Worm (Caenorhabditis elegans) whole organism, mixed stage, embryonic: ENCODE results near the gene rde-8.
A peak's percentile ranks its signal among the peaks of the same experiment; 100 is the strongest.

ENCODE experiments used
- M03D4.4 ChIP-seq: sonication (generic microtip); optimal IDR thresholded peaks from 2 replicates; lab custom pipeline; 2017; ENCODE audit warnings: mild to moderate bottlenecking, missing genetic modification characterization, missing compliant biosample characterization
- bed-3 ChIP-seq: fragments of 200-800 bp; sonication (Bioruptor generic); optimal IDR thresholded peaks from 3 replicates; lab custom pipeline; 2018; ENCODE audit warnings: mild to moderate bottlenecking, missing genetic modification characterization, moderate library complexity, missing compliant biosample characterization
- blmp-1 ChIP-seq: fragments of 150-350 bp; optimal IDR thresholded peaks from 2 replicates; lab custom pipeline; 2014; ENCODE audit warnings: missing biosample characterization, missing genetic modification characterization
- ceh-39 ChIP-seq: fragments of 150-350 bp; optimal IDR thresholded peaks from 2 replicates; lab custom pipeline; 2014; ENCODE audit warnings: missing biosample characterization, missing genetic modification characterization
- ceh-43 ChIP-seq: fragments of 200-800 bp; sonication (Bioruptor generic); optimal IDR thresholded peaks from 2 replicates; lab custom pipeline; 2018; ENCODE audit warnings: mild to moderate bottlenecking, missing genetic modification characterization, moderate library complexity, missing compliant biosample characterization
- ceh-83 ChIP-seq: fragments of 200-800 bp; sonication (Bioruptor generic); optimal IDR thresholded peaks from 2 replicates; lab custom pipeline; 2018; ENCODE audit warnings: mild to moderate bottlenecking, missing genetic modification characterization, missing compliant biosample characterization
- ces-1 ChIP-seq: fragments of 150-350 bp; optimal IDR thresholded peaks from 2 replicates; lab custom pipeline; 2014; ENCODE audit warnings: missing biosample characterization, missing genetic modification reagents, missing genetic modification characterization
- cnd-1 ChIP-seq: fragments of 200-800 bp; sonication (Bioruptor generic); optimal IDR thresholded peaks from 2 replicates; lab custom pipeline; 2018; ENCODE audit warnings: mild to moderate bottlenecking, missing genetic modification characterization, missing compliant biosample characterization
- drap-1 ChIP-seq: fragments of 200-800 bp; sonication (Bioruptor generic); optimal IDR thresholded peaks from 3 replicates; lab custom pipeline; 2018; ENCODE audit warnings: mild to moderate bottlenecking, missing genetic modification characterization, missing compliant biosample characterization
- elt-1 ChIP-seq: sonication (generic microtip); optimal IDR thresholded peaks from 2 replicates; lab custom pipeline; 2017; ENCODE audit warnings: missing genetic modification characterization, mild to moderate bottlenecking, missing compliant biosample characterization, antibody characterized with exemption, moderate library complexity, borderline replicate concordance; ENCODE audit not compliant: insufficient read depth
- elt-3 ChIP-seq: fragments of 150-350 bp; optimal IDR thresholded peaks from 2 replicates; lab custom pipeline; 2014; ENCODE audit warnings: missing biosample characterization, missing genetic modification characterization
- flh-1 ChIP-seq: fragments of 200-800 bp; sonication (Bioruptor generic); optimal IDR thresholded peaks from 2 replicates; lab custom pipeline; 2018; ENCODE audit warnings: mild to moderate bottlenecking, missing genetic modification characterization, moderate library complexity, missing compliant biosample characterization
- hlh-1 ChIP-seq: fragments of 150-350 bp; optimal IDR thresholded peaks from 2 replicates; lab custom pipeline; 2014; ENCODE audit warnings: missing biosample characterization, missing genetic modification reagents, missing genetic modification characterization
- lin-32 ChIP-seq: fragments of 200-800 bp; sonication (Bioruptor generic); optimal IDR thresholded peaks from 2 replicates; lab custom pipeline; 2018; ENCODE audit warnings: mild to moderate bottlenecking, missing genetic modification characterization, missing compliant biosample characterization
- lsy-2 ChIP-seq: fragments of 150-350 bp; optimal IDR thresholded peaks from 2 replicates; lab custom pipeline; 2014; ENCODE audit warnings: missing biosample characterization, missing genetic modification characterization
- mab-5 ChIP-seq: fragments of 150-350 bp; optimal IDR thresholded peaks from 2 replicates; lab custom pipeline; 2014; ENCODE audit warnings: missing biosample characterization, missing genetic modification characterization
- mep-1 ChIP-seq: fragments of 150-350 bp; optimal IDR thresholded peaks from 2 replicates; lab custom pipeline; 2017; ENCODE audit warnings: missing biosample characterization, missing genetic modification reagents, missing genetic modification characterization, inconsistent platforms
- mls-2 ChIP-seq: sonication (generic microtip); optimal IDR thresholded peaks from 2 replicates; lab custom pipeline; 2016; ENCODE audit warnings: mild to moderate bottlenecking, missing genetic modification characterization, moderate library complexity, missing compliant biosample characterization
- nhr-12 ChIP-seq: fragments of 150-350 bp; optimal IDR thresholded peaks from 2 replicates; lab custom pipeline; 2014; ENCODE audit warnings: missing biosample characterization, missing genetic modification characterization
- nhr-237 ChIP-seq: fragments of 150-350 bp; optimal IDR thresholded peaks from 2 replicates; lab custom pipeline; 2014; ENCODE audit warnings: missing biosample characterization, missing genetic modification characterization
- pha-4 ChIP-seq: fragments of 150-350 bp; optimal IDR thresholded peaks from 2 replicates; lab custom pipeline; 2018; ENCODE audit warnings: missing biosample characterization, missing genetic modification reagents, missing genetic modification characterization
- sem-2 ChIP-seq: fragments of 200-800 bp; sonication (Bioruptor generic); optimal IDR thresholded peaks from 2 replicates; lab custom pipeline; 2018; ENCODE audit warnings: mild to moderate bottlenecking, missing genetic modification characterization, missing compliant biosample characterization
- snpc-4 ChIP-seq: fragments of 150-350 bp; optimal IDR thresholded peaks from 2 replicates; lab custom pipeline; 2014; ENCODE audit warnings: missing biosample characterization, missing genetic modification characterization
- tbx-8 ChIP-seq: fragments of 200-800 bp; sonication (Bioruptor generic); optimal IDR thresholded peaks from 2 replicates; lab custom pipeline; 2018; ENCODE audit warnings: mild to moderate bottlenecking, missing genetic modification characterization, moderate library complexity, missing compliant biosample characterization
- unc-120 ChIP-seq: sonication (generic microtip); optimal IDR thresholded peaks from 2 replicates; lab custom pipeline; 2017; ENCODE audit warnings: missing genetic modification characterization, missing compliant biosample characterization; ENCODE audit not compliant: poor library complexity, severe bottlenecking
- unc-39 ChIP-seq: fragments of 150-350 bp; optimal IDR thresholded peaks from 2 replicates; lab custom pipeline; 2014; ENCODE audit warnings: missing biosample characterization, missing genetic modification characterization
- unc-62 ChIP-seq: fragments of 150-350 bp; optimal IDR thresholded peaks from 2 replicates; lab custom pipeline; 2014; ENCODE audit warnings: missing biosample characterization, missing genetic modification reagents, missing genetic modification characterization
- zip-8 ChIP-seq: fragments of 150-350 bp; optimal IDR thresholded peaks from 2 replicates; lab custom pipeline; 2014; ENCODE audit warnings: missing biosample characterization, missing genetic modification characterization

Gene rde-8

ce11 chrIV:7107893-7108292, 4.8 kb upstream of the rde-8 start, which contains the start of gene ZC477.2:
Gene ZC477.2 (plus strand): TSS chrIV:7108193.
- TF ChIP-seq zip-8 (tag; lab: Kevin White, UChicago) (no peak), flh-1 (GFP tag; lab: Kevin White, UChicago) (no peak), sem-2 (no peak), pha-4 (no peak), cnd-1 (no peak), nhr-237 (no peak), ceh-83 (no peak), nhr-12 (tag; lab: Kevin White, UChicago) (no peak), ces-1 (GFP tag; lab: Kevin White, UChicago) (no peak), mls-2 (tag; lab: Kevin White, UChicago) (no peak), ceh-43 (GFP tag; lab: Kevin White, UChicago) (no peak), mep-1 (no peak), snpc-4 (tag; lab: Kevin White, UChicago) (no peak), mab-5 (tag; lab: Kevin White, UChicago) (no peak), lin-32 (GFP tag; lab: Kevin White, UChicago) (no peak), M03D4.4 (tag; lab: Kevin White, UChicago) (no peak), hlh-1 (tag; lab: Kevin White, UChicago) (no peak), ceh-39 (tag; lab: Kevin White, UChicago) (no peak)

ce11 chrIV:7099377-7099776, 3.7 kb downstream of the rde-8 start:
- no peak for TF ChIP-seq drap-1 (GFP tag; lab: Kevin White, UChicago)
- no peak for TF ChIP-seq cnd-1
- TF ChIP-seq unc-120 (tag; lab: Kevin White, UChicago): peak; percentile 32
- peak; percentile 37 for TF ChIP-seq unc-62 (GFP tag; lab: Kevin White, UChicago)
- no peak for TF ChIP-seq unc-39 (tag; lab: Kevin White, UChicago)
- TF ChIP-seq lsy-2 (tag; lab: Kevin White, UChicago): no peak
- TF ChIP-seq ceh-83: no peak
- peak; percentile 65 for TF ChIP-seq pha-4
- no peak for TF ChIP-seq elt-3 (tag; lab: Kevin White, UChicago)
- no peak for TF ChIP-seq zip-8 (tag; lab: Kevin White, UChicago)
- no peak for TF ChIP-seq ces-1 (GFP tag; lab: Kevin White, UChicago)
- TF ChIP-seq ceh-43 (GFP tag; lab: Kevin White, UChicago): no peak
- TF ChIP-seq bed-3 (GFP tag; lab: Kevin White, UChicago): no peak
- no peak for TF ChIP-seq nhr-237
- TF ChIP-seq elt-1 (tag; lab: Kevin White, UChicago): no peak
- no peak for TF ChIP-seq lin-32 (GFP tag; lab: Kevin White, UChicago)
- peak; percentile 15 for TF ChIP-seq mep-1
- TF ChIP-seq blmp-1 (tag; lab: Kevin White, UChicago): no peak
- peak; percentile 97 for TF ChIP-seq hlh-1 (tag; lab: Kevin White, UChicago)
- TF ChIP-seq tbx-8 (GFP tag; lab: Kevin White, UChicago): no peak

ce11 chrIV:7098509-7099065, 4.5 kb downstream of the rde-8 start, which contains the start of gene ZC477.4:
Gene ZC477.4 (minus strand): TSS chrIV:7098784.
- TF ChIP-seq blmp-1 (tag; lab: Kevin White, UChicago): no peak
- no peak for TF ChIP-seq ceh-39 (tag; lab: Kevin White, UChicago)
- no peak for TF ChIP-seq mab-5 (tag; lab: Kevin White, UChicago)
- peak; percentile 89 for TF ChIP-seq hlh-1 (tag; lab: Kevin White, UChicago)
- no peak for TF ChIP-seq zip-8 (tag; lab: Kevin White, UChicago)
- TF ChIP-seq unc-120 (tag; lab: Kevin White, UChicago): peak; percentile 95
- TF ChIP-seq unc-62 (GFP tag; lab: Kevin White, UChicago): peak; percentile 30
- no peak for TF ChIP-seq nhr-237
- TF ChIP-seq M03D4.4 (tag; lab: Kevin White, UChicago): peak; percentile 31

ce11 chrIV:7097450-7097849, 5.6 kb downstream of the rde-8 start:
- TF ChIP-seq ces-1 (GFP tag; lab: Kevin White, UChicago): no peak
- TF ChIP-seq unc-39 (tag; lab: Kevin White, UChicago): no peak
- TF ChIP-seq, all 35 proteins: peak for 0

ce11 chrIV:7096097-7096496, 7.0 kb downstream of the rde-8 start:
- TF ChIP-seq elt-1 (tag; lab: Kevin White, UChicago): no peak
- peak; percentile 5 for TF ChIP-seq unc-62 (GFP tag; lab: Kevin White, UChicago)
